Worm (Caenorhabditis elegans) whole organism, L4/young adult: ENCODE measurements around the gene kbp-4.

Source experiments
- W03F9.2 ChIP-seq: fragments of 150-350 bp; optimal IDR thresholded peaks from 2 replicates; lab custom pipeline; 2014; ENCODE audit warnings: missing biosample characterization, missing genetic modification characterization
- dao-5 ChIP-seq: sonication (generic microtip); optimal IDR thresholded peaks from 2 replicates; lab custom pipeline; 2016; ENCODE audit warnings: missing genotype, missing genetic modification characterization, moderate library complexity, missing compliant biosample characterization
- him-1 ChIP-seq: sonication (generic microtip); optimal IDR thresholded peaks from 2 replicates; lab custom pipeline; 2016; ENCODE audit warnings: missing genotype, missing genetic modification reagents, missing genetic modification characterization, missing compliant biosample characterization

DNA sequence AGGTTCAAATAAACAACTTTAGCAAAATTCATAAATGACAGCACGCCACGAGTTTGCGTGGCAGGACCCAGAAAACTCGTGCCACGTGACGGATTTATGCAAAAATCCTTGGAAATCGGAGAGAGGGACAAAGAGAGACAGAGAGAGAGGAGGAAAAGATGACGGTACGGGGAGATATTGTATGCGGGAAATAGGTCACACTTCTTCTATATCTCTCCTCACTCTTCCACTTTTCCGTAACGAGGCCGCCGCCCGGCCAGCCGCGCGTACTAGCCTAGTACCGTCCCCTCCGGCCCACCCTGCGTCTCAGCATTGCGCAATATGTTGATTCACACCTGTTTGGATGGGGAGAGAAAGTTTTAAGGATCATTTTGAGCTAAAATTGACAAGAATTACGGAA is 26.6 kb upstream of the kbp-4 start:
- TF ChIP-seq dao-5 (tag; lab: Kevin White, UChicago) = no peak
- no peak for TF ChIP-seq him-1 (tag; lab: Kevin White, UChicago)
- TF ChIP-seq W03F9.2 (tag; lab: Kevin White, UChicago) = no peak
